Fruit fly (Drosophila melanogaster) whole organism, embryonic: Measurements from ENCODE around the gene CG17190.
A peak's percentile ranks its signal among the peaks of the same experiment; 100 is the strongest.

ENCODE experiments used
- Asciz ChIP-seq: fragments of 200-800 bp; sonication (Bioruptor generic); optimal IDR thresholded peaks from 2 replicates; lab custom pipeline; 2017; ENCODE audit warnings: missing biosample characterization, mild to moderate bottlenecking, missing genetic modification characterization, missing genetic modification reagents
- Bgb ChIP-seq: fragments of 200-800 bp; sonication (Bioruptor generic); IDR thresholded peaks from 2 replicates; pipeline ENCODE4 v1.3.6; 2022; ENCODE audit warnings: missing biosample characterization, missing genetic modification characterization; ENCODE audit not compliant: partially characterized antibody
- CG11398 ChIP-seq: fragments of 200-800 bp; sonication (Bioruptor generic); optimal IDR thresholded peaks from 2 replicates; lab custom pipeline; 2016; ENCODE audit warnings: missing biosample characterization, missing genetic modification characterization
- CG11695 ChIP-seq: fragments of 200-800 bp; sonication (Bioruptor generic); IDR thresholded peaks from 3 replicates; pipeline ENCODE4 v1.3.6; 2022; ENCODE audit warnings: missing biosample characterization, missing genetic modification characterization
- CG12104 ChIP-seq: fragments of 200-800 bp; sonication (Bioruptor generic); optimal IDR thresholded peaks from 3 replicates; lab custom pipeline; 2016; ENCODE audit warnings: missing biosample characterization, missing genetic modification characterization
- CG15011 ChIP-seq: fragments of 200-800 bp; sonication (Bioruptor generic); optimal IDR thresholded peaks from 3 replicates; lab custom pipeline; 2018; ENCODE audit warnings: missing biosample characterization, mild to moderate bottlenecking, missing genetic modification characterization
- CG15696 ChIP-seq: fragments of 200-800 bp; sonication (Bioruptor generic); optimal IDR thresholded peaks from 2 replicates; lab custom pipeline; 2019; ENCODE audit warnings: missing biosample characterization, mild to moderate bottlenecking, missing genetic modification characterization, moderate library complexity
- CG2202 ChIP-seq: fragments of 200-800 bp; sonication (Bioruptor generic); optimal IDR thresholded peaks from 2 replicates; lab custom pipeline; 2018; ENCODE audit warnings: missing biosample characterization, mild to moderate bottlenecking, missing genetic modification characterization
- CG31388 ChIP-seq: fragments of 200-800 bp; sonication (Bioruptor generic); optimal IDR thresholded peaks from 2 replicates; lab custom pipeline; 2016; ENCODE audit warnings: missing biosample characterization, missing genetic modification characterization
- CG33557 ChIP-seq: fragments of 200-800 bp; sonication (Bioruptor generic); optimal IDR thresholded peaks from 2 replicates; lab custom pipeline; 2019; ENCODE audit warnings: missing biosample characterization, mild to moderate bottlenecking, missing genetic modification characterization, moderate library complexity
- CG42726 ChIP-seq: fragments of 200-800 bp; sonication (Bioruptor generic); IDR thresholded peaks from 2 replicates; pipeline ENCODE4 v1.3.6; 2022; ENCODE audit warnings: missing biosample characterization, missing genetic modification characterization; ENCODE audit not compliant: partially characterized antibody
- CG4282 ChIP-seq: fragments of 200-800 bp; sonication (Bioruptor generic); optimal IDR thresholded peaks from 2 replicates; lab custom pipeline; 2016; ENCODE audit warnings: missing biosample characterization, missing genetic modification characterization
- CG43689 ChIP-seq: fragments of 200-800 bp; sonication (Bioruptor generic); IDR thresholded peaks from 2 replicates; pipeline ENCODE4 v1.3.6; 2022; ENCODE audit warnings: missing biosample characterization, missing genetic modification characterization
- CG6813 ChIP-seq: fragments of 200-800 bp; sonication (Bioruptor generic); optimal IDR thresholded peaks from 2 replicates; lab custom pipeline; 2017; ENCODE audit warnings: missing biosample characterization, missing genetic modification characterization, mild to moderate bottlenecking, moderate library complexity, missing genetic modification reagents
- CG7745 ChIP-seq: fragments of 200-800 bp; sonication (Bioruptor generic); optimal IDR thresholded peaks from 2 replicates; lab custom pipeline; 2018; ENCODE audit warnings: missing biosample characterization, mild to moderate bottlenecking, missing genetic modification characterization, moderate library complexity
- CG7963 ChIP-seq: fragments of 200-800 bp; sonication (Bioruptor generic); IDR thresholded peaks from 3 replicates; pipeline ENCODE4 v1.3.6; 2022; ENCODE audit warnings: missing biosample characterization, missing genetic modification characterization; ENCODE audit not compliant: partially characterized antibody
- CG8765 ChIP-seq: fragments of 200-800 bp; sonication (Bioruptor generic); IDR thresholded peaks from 2 replicates; pipeline ENCODE4 v1.3.6; 2022; ENCODE audit warnings: missing biosample characterization, missing genetic modification characterization
- Dad ChIP-seq: fragments of 200-800 bp; sonication (Bioruptor generic); optimal IDR thresholded peaks from 3 replicates; lab custom pipeline; 2016; ENCODE audit warnings: missing biosample characterization, missing genetic modification characterization
- Dip2 ChIP-seq: fragments of 200-800 bp; sonication (Bioruptor generic); IDR thresholded peaks from 2 replicates; pipeline ENCODE4 v1.3.6; 2022; ENCODE audit warnings: missing biosample characterization, missing genetic modification characterization
- Dref ChIP-seq: fragments of 200-800 bp; sonication (Bioruptor generic); IDR thresholded peaks from 2 replicates; pipeline ENCODE4 v1.3.6; 2022; ENCODE audit warnings: missing biosample characterization, missing genetic modification characterization
- Drgx ChIP-seq: fragments of 200-800 bp; sonication (Bioruptor generic); IDR thresholded peaks from 2 replicates; pipeline ENCODE4 v1.3.6; 2022; ENCODE audit warnings: missing biosample characterization, missing genetic modification characterization
- HHEX ChIP-seq: fragments of 200-800 bp; sonication (Bioruptor generic); optimal IDR thresholded peaks from 3 replicates; lab custom pipeline; 2017; ENCODE audit warnings: missing biosample characterization, mild to moderate bottlenecking, missing genetic modification characterization, missing genetic modification reagents
- HLHmδ ChIP-seq: fragments of 200-800 bp; sonication (Bioruptor generic); optimal IDR thresholded peaks from 2 replicates; lab custom pipeline; 2018; ENCODE audit warnings: missing biosample characterization, mild to moderate bottlenecking, missing genetic modification characterization, moderate library complexity
- Hey ChIP-seq: fragments of 200-800 bp; sonication (Bioruptor generic); optimal IDR thresholded peaks from 3 replicates; lab custom pipeline; 2018; ENCODE audit warnings: missing biosample characterization, mild to moderate bottlenecking, missing genetic modification characterization
- Max ChIP-seq: fragments of 200-800 bp; sonication (Bioruptor generic); optimal IDR thresholded peaks from 2 replicates; lab custom pipeline; 2016; ENCODE audit warnings: missing biosample characterization, mild to moderate bottlenecking, missing genetic modification characterization
- Meics ChIP-seq: fragments of 200-800 bp; sonication (Bioruptor generic); optimal IDR thresholded peaks from 2 replicates; lab custom pipeline; 2017; ENCODE audit warnings: missing biosample characterization, mild to moderate bottlenecking, missing genetic modification characterization
- NfI ChIP-seq: fragments of 200-800 bp; sonication (Bioruptor generic); optimal IDR thresholded peaks from 3 replicates; lab custom pipeline; 2018; ENCODE audit warnings: missing biosample characterization, mild to moderate bottlenecking, missing genetic modification characterization, moderate library complexity
- Opbp ChIP-seq: fragments of 200-800 bp; sonication (Bioruptor generic); IDR thresholded peaks from 3 replicates; pipeline ENCODE4 v1.3.6; 2022; ENCODE audit warnings: missing biosample characterization, missing genetic modification characterization; ENCODE audit not compliant: partially characterized antibody
- abd-A ChIP-seq: fragments of 200-800 bp; sonication (Bioruptor generic); optimal IDR thresholded peaks from 3 replicates; lab custom pipeline; 2019; ENCODE audit warnings: missing biosample characterization, mild to moderate bottlenecking, missing genetic modification characterization, moderate library complexity
- ap ChIP-seq: fragments of 200-800 bp; sonication (Bioruptor generic); IDR thresholded peaks from 2 replicates; pipeline ENCODE4 v1.3.6; 2022; ENCODE audit warnings: missing biosample characterization, missing genetic modification characterization
- bowl ChIP-seq: fragments of 200-800 bp; sonication (Bioruptor generic); IDR thresholded peaks from 2 replicates; pipeline ENCODE4 v1.3.6; 2022; ENCODE audit warnings: missing biosample characterization, missing genetic modification characterization
- btn ChIP-seq: fragments of 200-800 bp; sonication (Bioruptor generic); optimal IDR thresholded peaks from 2 replicates; lab custom pipeline; 2016; ENCODE audit warnings: missing biosample characterization, missing genetic modification characterization
- eyg ChIP-seq: fragments of 200-800 bp; sonication (Bioruptor generic); optimal IDR thresholded peaks from 3 replicates; lab custom pipeline; 2016; ENCODE audit warnings: missing biosample characterization, missing genetic modification characterization
- gem ChIP-seq: fragments of 200-800 bp; sonication (Bioruptor generic); optimal IDR thresholded peaks from 2 replicates; lab custom pipeline; 2019; ENCODE audit warnings: missing biosample characterization, mild to moderate bottlenecking, missing genetic modification characterization, moderate library complexity
- gsb-n ChIP-seq: fragments of 200-800 bp; sonication (Bioruptor generic); optimal IDR thresholded peaks from 3 replicates; lab custom pipeline; 2018; ENCODE audit warnings: missing biosample characterization, mild to moderate bottlenecking, missing genetic modification characterization
- ham ChIP-seq: fragments of 200-800 bp; sonication (Bioruptor generic); IDR thresholded peaks from 2 replicates; pipeline ENCODE4 v1.3.6; 2022; ENCODE audit warnings: missing biosample characterization, missing genetic modification characterization
- jumu ChIP-seq: fragments of 200-800 bp; sonication (Bioruptor generic); optimal IDR thresholded peaks from 3 replicates; lab custom pipeline; 2016; ENCODE audit warnings: missing biosample characterization, missing genetic modification characterization
- lbe ChIP-seq: fragments of 200-800 bp; sonication (Bioruptor generic); optimal IDR thresholded peaks from 2 replicates; lab custom pipeline; 2016; ENCODE audit warnings: missing biosample characterization, mild to moderate bottlenecking, missing genetic modification characterization
- lilli ChIP-seq: fragments of 200-800 bp; sonication (Bioruptor generic); optimal IDR thresholded peaks from 3 replicates; lab custom pipeline; 2016; ENCODE audit warnings: missing biosample characterization, missing genetic modification characterization
- lov ChIP-seq, 2 experiments: fragments of 200-800 bp in 1 of 2; fragments of >200 bp in 1 of 2; sonication (Bioruptor generic) in 1 of 2; IDR thresholded peaks in 1 of 2; optimal IDR thresholded peaks in 1 of 2; 2 replicates in 1 of 2; 3 replicates in 1 of 2; pipeline versions ENCODE4 v1.3.6 to Lab custom; 2017 to 2022; ENCODE audit warnings: missing biosample characterization in 1 of 2, missing genetic modification characterization in 1 of 2
- pan ChIP-seq, 4 experiments: fragments of >200 bp in 3 of 4; fragments of 200-800 bp in 1 of 4; sonication (Bioruptor generic) in 1 of 4; optimal IDR thresholded peaks in 3 of 4; IDR thresholded peaks in 1 of 4; 2 replicates each; pipeline versions ENCODE4 v1.3.6 to Lab custom; 2017 to 2022; ENCODE audit warnings: missing biosample characterization in 2 of 4, missing genetic modification characterization in 2 of 4, mixed read lengths in 1 of 4
- peb ChIP-seq: fragments of 200-800 bp; sonication (Bioruptor generic); IDR thresholded peaks from 2 replicates; pipeline ENCODE4 v1.3.6; 2022; ENCODE audit warnings: missing biosample characterization, missing genetic modification characterization
- repo ChIP-seq: fragments of 200-800 bp; sonication (Bioruptor generic); optimal IDR thresholded peaks from 2 replicates; lab custom pipeline; 2016; ENCODE audit warnings: missing biosample characterization, missing genetic modification characterization
- ro ChIP-seq: fragments of 200-800 bp; sonication (Bioruptor generic); IDR thresholded peaks from 2 replicates; pipeline ENCODE4 v1.3.6; 2022; ENCODE audit warnings: missing biosample characterization, missing genetic modification characterization
- sima ChIP-seq: fragments of 200-800 bp; sonication (Bioruptor generic); optimal IDR thresholded peaks from 2 replicates; lab custom pipeline; 2016; ENCODE audit warnings: missing biosample characterization, missing genetic modification characterization
- slou ChIP-seq: fragments of 200-800 bp; sonication (Bioruptor generic); optimal IDR thresholded peaks from 3 replicates; lab custom pipeline; 2016; ENCODE audit warnings: missing biosample characterization, missing genetic modification characterization
- sr ChIP-seq: fragments of 200-800 bp; sonication (Bioruptor generic); IDR thresholded peaks from 3 replicates; pipeline ENCODE4 v1.3.6; 2022; ENCODE audit warnings: missing biosample characterization, missing genetic modification characterization
- tin ChIP-seq: fragments of 200-800 bp; sonication (Bioruptor generic); optimal IDR thresholded peaks from 3 replicates; lab custom pipeline; 2016; ENCODE audit warnings: missing biosample characterization, missing genetic modification characterization
- zen2 ChIP-seq: fragments of 200-800 bp; sonication (Bioruptor generic); IDR thresholded peaks from 3 replicates; pipeline ENCODE4 v1.3.6; 2022; ENCODE audit warnings: missing biosample characterization, missing genetic modification characterization; ENCODE audit not compliant: partially characterized antibody

CG17190 gene

dm6 chr3R:20008372-20009051 is 4.8 kb downstream of the CG17190 start, which contains the start of the genes Hs6st and MED25 (continued):
- TF ChIP-seq ro (GFP tag; lab: Robert Waterston, UW) (no peak), CG6813 (GFP tag; lab: Kevin White, UChicago) (no peak), Max (GFP tag; lab: Kevin White, UChicago) (peak; percentile 44), gem (tag; lab: Kevin White, UChicago) (no peak), Dad (GFP tag; lab: Kevin White, UChicago) (peak; percentile 30), CG2202 (no peak), Opbp (peak; percentile 68), Dip2 (no peak), Hey (tag; lab: Kevin White, UChicago) (no peak), CG15011 (GFP tag; lab: Kevin White, UChicago) (peak; percentile 59), CG8765 (GFP tag; lab: Robert Waterston, UW) (no peak; the same call in 1 of the 2 replicates), pan (optimal IDR thresholded peaks at IDR 0.05; lab: Kevin White, UChicago) (no peak), pan (GFP tag; optimal IDR thresholded peaks at IDR 0.05 in 1 of 2, IDR thresholded peaks at IDR 0.05 in 1 of 2) (no peak), lilli (GFP tag; lab: Kevin White, UChicago) (peak; percentile 35), CG7745 (tag; lab: Kevin White, UChicago) (no peak), CG15696 (tag; lab: Kevin White, UChicago) (peak; percentile 14), CG11398 (GFP tag; lab: Kevin White, UChicago) (no peak), CG43689 (GFP tag; lab: Robert Waterston, UW) (no peak), Bgb (GFP tag; lab: Robert Waterston, UW) (peak; percentile 61), CG42726 (GFP tag; lab: Robert Waterston, UW) (peak; percentile 83), NfI (GFP tag; lab: Kevin White, UChicago) (peak; percentile 39), lbe (GFP tag; lab: Kevin White, UChicago) (no peak), CG33557 (GFP tag; lab: Kevin White, UChicago) (peak; percentile 10), eyg (no peak), bowl (no peak), HLHmδ (GFP tag; lab: Kevin White, UChicago) (no peak), ap (GFP tag; lab: Robert Waterston, UW) (no peak), peb (no peak), slou (GFP tag; lab: Kevin White, UChicago) (no peak), sima (GFP tag; lab: Kevin White, UChicago) (no peak), Dref (peak; percentile 71), CG7963 (GFP tag; lab: Robert Waterston, UW) (peak; percentile 58; the same call in 2 of the 3 replicates), tin (GFP tag; lab: Kevin White, UChicago) (peak; percentile 74), CG4282 (GFP tag; lab: Kevin White, UChicago) (no peak), Meics (peak; percentile 74), jumu (GFP tag; lab: Kevin White, UChicago) (no peak), btn (GFP tag; lab: Kevin White, UChicago) (no peak), CG31388 (GFP tag; lab: Kevin White, UChicago) (peak; percentile 7), lov (optimal IDR thresholded peaks at IDR 0.05; lab: Kevin White, UChicago) (no peak), lov (GFP tag; IDR thresholded peaks at IDR 0.05; lab: Robert Waterston, UW) (no peak), HHEX (GFP tag; lab: Kevin White, UChicago) (peak; percentile 34), zen2 (peak; percentile 72), gsb-n (tag; lab: Kevin White, UChicago) (no peak), CG12104 (GFP tag; lab: Kevin White, UChicago) (peak; percentile 70), repo (GFP tag; lab: Kevin White, UChicago) (no peak), abd-A (tag; lab: Kevin White, UChicago) (no peak), ham (GFP tag; lab: Robert Waterston, UW) (no peak), Asciz (GFP tag; lab: Kevin White, UChicago) (peak; percentile 17), Drgx (GFP tag; lab: Robert Waterston, UW) (no peak), CG11695 (no peak), sr (GFP tag; lab: Robert Waterston, UW) (no peak)
